Worm (Caenorhabditis elegans) whole organism, L2 larva: ENCODE data around the gene ZK897.10.

Experiments used
- C34F6.9 ChIP-seq: fragments of 150-350 bp; optimal IDR thresholded peaks from 2 replicates; lab custom pipeline; 2014; ENCODE audit warnings: missing biosample characterization, missing genetic modification characterization
- F13H6.1 ChIP-seq: sonication (generic microtip); optimal IDR thresholded peaks from 2 replicates; lab custom pipeline; 2016; ENCODE audit warnings: missing genetic modification characterization, missing compliant biosample characterization
- Y55F3AM.14 ChIP-seq: fragments of 200-800 bp; sonication (Bioruptor generic); optimal IDR thresholded peaks from 2 replicates; lab custom pipeline; 2018; ENCODE audit warnings: mild to moderate bottlenecking, missing genetic modification characterization, missing compliant biosample characterization
- aly-2 ChIP-seq: fragments of 150-350 bp; optimal IDR thresholded peaks from 2 replicates; lab custom pipeline; 2014; ENCODE audit warnings: missing biosample characterization, missing genetic modification characterization
- blmp-1 ChIP-seq: sonication (generic microtip); optimal IDR thresholded peaks from 2 replicates; lab custom pipeline; 2017; ENCODE audit warnings: missing genetic modification characterization, mild to moderate bottlenecking, missing compliant biosample characterization, antibody characterized with exemption, moderate library complexity; ENCODE audit not compliant: insufficient read depth
- ceh-82 ChIP-seq: fragments of 150-350 bp; optimal IDR thresholded peaks from 2 replicates; lab custom pipeline; 2014; ENCODE audit warnings: missing biosample characterization, missing genetic modification characterization
- dmd-4 ChIP-seq: sonication (generic microtip); optimal IDR thresholded peaks from 2 replicates; lab custom pipeline; 2017; ENCODE audit warnings: missing biosample characterization, missing genetic modification characterization
- egl-27 ChIP-seq: sonication (generic microtip); optimal IDR thresholded peaks from 3 replicates; lab custom pipeline; 2017; ENCODE audit warnings: missing biosample characterization, missing genetic modification reagents, missing genetic modification characterization
- elt-1 ChIP-seq: fragments of 150-350 bp; optimal IDR thresholded peaks from 2 replicates; lab custom pipeline; 2014; ENCODE audit warnings: missing biosample characterization, missing genetic modification characterization
- gmeb-1 ChIP-seq: fragments of 150-350 bp; optimal IDR thresholded peaks from 2 replicates; lab custom pipeline; 2014; ENCODE audit warnings: missing biosample characterization, missing genetic modification characterization
- lin-13 ChIP-seq: fragments of 150-350 bp; optimal IDR thresholded peaks from 2 replicates; lab custom pipeline; 2014; ENCODE audit warnings: missing biosample characterization, missing genetic modification reagents, missing genetic modification characterization
- lin-39 ChIP-seq: fragments of 150-350 bp; optimal IDR thresholded peaks from 2 replicates; lab custom pipeline; 2014; ENCODE audit warnings: missing biosample characterization, missing genetic modification reagents, missing genetic modification characterization
- mbf-1 ChIP-seq: sonication (generic microtip); optimal IDR thresholded peaks from 2 replicates; lab custom pipeline; 2017; ENCODE audit warnings: missing biosample characterization, missing genetic modification characterization
- nhr-12 ChIP-seq: fragments of 150-350 bp; optimal IDR thresholded peaks from 2 replicates; lab custom pipeline; 2014; ENCODE audit warnings: missing biosample characterization, missing genetic modification characterization
- nhr-6 ChIP-seq: fragments of 150-350 bp; optimal IDR thresholded peaks from 2 replicates; lab custom pipeline; 2014; ENCODE audit warnings: missing biosample characterization, missing genetic modification characterization
- nhr-77 ChIP-seq: fragments of 150-350 bp; optimal IDR thresholded peaks from 2 replicates; lab custom pipeline; 2014; ENCODE audit warnings: missing biosample characterization, missing genetic modification characterization
- peb-1 ChIP-seq: fragments of 150-350 bp; optimal IDR thresholded peaks from 2 replicates; lab custom pipeline; 2014; ENCODE audit warnings: missing biosample characterization, missing genetic modification characterization
- sem-4 ChIP-seq: fragments of 150-350 bp; optimal IDR thresholded peaks from 2 replicates; lab custom pipeline; 2014; ENCODE audit warnings: missing biosample characterization, missing genetic modification reagents, missing genetic modification characterization
- skn-1 ChIP-seq: sonication (generic microtip); optimal IDR thresholded peaks from 2 replicates; lab custom pipeline; 2017; ENCODE audit warnings: missing biosample characterization, missing genetic modification characterization
- unc-55 ChIP-seq: fragments of 150-350 bp; sonication (generic microtip); optimal IDR thresholded peaks from 3 replicates; lab custom pipeline; 2014; ENCODE audit warnings: missing biosample characterization, missing genetic modification reagents, missing genetic modification characterization
- unc-62 ChIP-seq: fragments of 150-350 bp; optimal IDR thresholded peaks from 2 replicates; lab custom pipeline; 2014; ENCODE audit warnings: missing biosample characterization, missing genetic modification reagents, missing genetic modification characterization
- ztf-11 ChIP-seq: sonication (generic microtip); optimal IDR thresholded peaks from 2 replicates; lab custom pipeline; 2017; ENCODE audit warnings: missing biosample characterization, missing genetic modification characterization
- ztf-4 ChIP-seq: fragments of 150-350 bp; optimal IDR thresholded peaks from 2 replicates; lab custom pipeline; 2014; ENCODE audit warnings: missing biosample characterization, missing genetic modification characterization

ZK897.10 gene

ce11 chrIV:12805595-12805994 is 40.4 kb downstream of the ZK897.10 start, which contains the start of gene F07C6.4:
F07C6.4 (plus strand) TSS chrIV:12805924.
- TF ChIP-seq Y55F3AM.14 (GFP tag; lab: Kevin White, UChicago) (no peak), F13H6.1 (tag; lab: Kevin White, UChicago) (no peak), unc-62 (GFP tag; lab: Kevin White, UChicago) (no peak), ztf-11 (tag; lab: Kevin White, UChicago) (no peak), gmeb-1 (tag; lab: Kevin White, UChicago) (no peak), egl-27 (tag; lab: Kevin White, UChicago) (no peak), unc-55 (GFP tag; lab: Kevin White, UChicago) (no peak), skn-1 (no peak), peb-1 (no peak), aly-2 (tag; lab: Kevin White, UChicago) (no peak), ztf-4 (tag; lab: Kevin White, UChicago) (no peak), C34F6.9 (no peak), dmd-4 (tag; lab: Kevin White, UChicago) (no peak), ceh-82 (no peak), sem-4 (tag; lab: Kevin White, UChicago) (no peak), nhr-77 (no peak), elt-1 (tag; lab: Kevin White, UChicago) (no peak), lin-13 (GFP tag; lab: Kevin White, UChicago) (no peak)

ce11 chrIV:12811554-12811953 is 46.4 kb downstream of the ZK897.10 start:
- no peak for TF ChIP-seq unc-62 (GFP tag; lab: Kevin White, UChicago)
- TF ChIP-seq nhr-12, result no peak
- no peak for TF ChIP-seq ztf-4 (tag; lab: Kevin White, UChicago)
- no peak for TF ChIP-seq unc-55 (GFP tag; lab: Kevin White, UChicago)
- no peak for TF ChIP-seq nhr-6
- TF ChIP-seq lin-39 (tag; lab: Kevin White, UChicago), result no peak

ce11 chrIV:12813822-12814221 is 48.7 kb downstream of the ZK897.10 start:
- TF ChIP-seq F13H6.1 (tag; lab: Kevin White, UChicago) (no peak), mbf-1 (tag; lab: Kevin White, UChicago) (no peak), blmp-1 (tag; lab: Kevin White, UChicago) (no peak)
